Fruit fly (Drosophila melanogaster): ENCODE results near the gene CG8852.

Gene CG8852

DNA sequence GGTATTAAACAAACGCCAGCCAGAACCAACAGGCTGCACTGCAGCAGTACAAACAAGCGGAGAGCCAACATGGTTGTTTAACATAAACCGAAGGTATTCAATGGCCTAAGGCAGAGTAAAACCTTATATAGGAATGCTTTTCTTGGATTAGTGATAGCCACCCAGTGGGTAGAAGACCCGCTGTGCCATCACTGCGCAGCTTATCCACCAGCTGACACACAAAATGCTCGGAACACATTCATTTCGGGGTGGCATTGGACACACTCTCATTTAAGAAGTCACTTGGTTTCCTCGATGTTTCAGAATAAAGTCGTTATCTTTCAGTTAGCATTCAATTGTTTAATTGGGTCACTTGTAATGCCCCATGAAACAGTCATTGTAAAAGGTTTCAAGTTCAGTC lies 14.9 kb upstream of the CG8852 start, which contains the start of gene CG31954:
TSS of gene CG31954 (minus strand) at position 101 of the 400 bp plus-strand sequence.
- TF ChIP-seq fd64A (GFP tag; optimal IDR thresholded peaks at IDR 0.05) (no peak), stwl (tag; optimal IDR thresholded peaks at IDR 0.05) (no peak), lmd (GFP tag; IDR thresholded peaks at IDR 0.05) (no peak), Dad (GFP tag; optimal IDR thresholded peaks at IDR 0.05) (no peak)

DNA sequence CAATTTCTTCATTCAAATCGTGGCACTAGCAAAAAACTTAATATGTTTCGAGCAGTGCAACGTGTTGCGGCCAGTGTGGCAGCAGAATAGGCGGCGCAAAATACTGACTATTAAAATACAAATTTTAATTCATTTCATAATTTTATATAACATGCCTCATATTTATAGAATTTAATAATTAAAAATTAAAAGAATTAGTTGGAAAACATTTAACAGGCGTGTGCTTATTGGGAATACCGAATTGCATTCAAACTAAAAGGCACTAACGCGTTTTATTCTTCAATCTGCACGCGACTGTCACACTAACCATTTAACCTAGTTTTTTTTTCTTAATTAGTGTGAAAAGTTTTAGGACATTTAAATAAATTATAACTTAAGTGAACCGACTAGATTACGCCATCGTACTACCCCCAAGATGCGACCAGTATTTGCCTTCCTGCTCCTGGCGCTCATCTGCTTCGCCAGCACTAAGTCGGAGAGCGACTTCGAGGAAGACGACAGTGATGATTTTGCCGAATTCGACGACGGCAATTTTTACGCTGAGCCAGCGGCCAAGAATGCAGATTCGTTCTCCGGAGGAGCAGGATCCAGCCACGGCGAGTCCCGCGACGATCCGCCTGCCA lies 10.3 kb upstream of the CG8852 start, which contains the start of the genes LeuRS and CG17593:
TSS of gene LeuRS (minus strand) at position 88 of the 623 bp plus-strand sequence.
TSS of gene CG17593 (plus strand) at position 304 of the 623 bp plus-strand sequence.
- no peak for TF ChIP-seq gcm (GFP tag; optimal IDR thresholded peaks at IDR 0.05)
- peak; percentile 70 for TF ChIP-seq gfzf (GFP tag; optimal IDR thresholded peaks at IDR 0.05)
- TF ChIP-seq rib (GFP tag; IDR thresholded peaks at IDR 0.05), result no peak
- no peak for TF ChIP-seq mld (GFP tag; IDR thresholded peaks at IDR 0.05; ENCODE audit: partially characterized antibody)
- TF ChIP-seq onecut (GFP tag; IDR thresholded peaks at IDR 0.05), result no peak
- TF ChIP-seq fd96Cb (tag; optimal IDR thresholded peaks at IDR 0.05), result no peak
- no peak for TF ChIP-seq dan (GFP tag; IDR thresholded peaks at IDR 0.05)
- TF ChIP-seq gsb (GFP tag; IDR thresholded peaks at IDR 0.05), result no peak
- TF ChIP-seq CG17186 (GFP tag; optimal IDR thresholded peaks at IDR 0.05), result peak; percentile 16
- no peak for TF ChIP-seq eve (GFP tag; optimal IDR thresholded peaks at IDR 0.05)
- peak; percentile 24 for TF ChIP-seq BEAF-32 (GFP tag; optimal IDR thresholded peaks at IDR 0.05)
- TF ChIP-seq CG15073 (GFP tag; optimal IDR thresholded peaks at IDR 0.05), result no peak
- no peak for TF ChIP-seq HLH4C (GFP tag; IDR thresholded peaks at IDR 0.05; ENCODE audit: partially characterized antibody)
- TF ChIP-seq CG11695 (GFP tag; IDR thresholded peaks at IDR 0.05), result no peak
- peak; percentile 38 for TF ChIP-seq Spps (tag; optimal IDR thresholded peaks at IDR 0.05)
- peak; percentile 46; the same call in 1 of the 2 replicates for TF ChIP-seq E2f2 (GFP tag; IDR thresholded peaks at IDR 0.05)
- peak; percentile 67 for TF ChIP-seq MESR4 (GFP tag; optimal IDR thresholded peaks at IDR 0.05)
- TF ChIP-seq nmo (GFP tag; optimal IDR thresholded peaks at IDR 0.05), result peak; percentile 50
- peak; percentile 30 for TF ChIP-seq Sin3A (optimal IDR thresholded peaks at IDR 0.05)
- TF ChIP-seq CG10543 (GFP tag; optimal IDR thresholded peaks at IDR 0.05), result no peak
- no peak for TF ChIP-seq ab (GFP tag; optimal IDR thresholded peaks at IDR 0.05)
- TF ChIP-seq bigmax (GFP tag; optimal IDR thresholded peaks at IDR 0.05), result peak; percentile 80
- TF ChIP-seq MBD-R2 (GFP tag; IDR thresholded peaks at IDR 0.05), result peak; percentile 61
- TF ChIP-seq CTCF (GFP tag; optimal IDR thresholded peaks at IDR 0.05), result peak; percentile 13
- TF ChIP-seq CG10267 (tag; optimal IDR thresholded peaks at IDR 0.05), result peak; percentile 60
- TF ChIP-seq Hr3 (GFP tag; optimal IDR thresholded peaks at IDR 0.05), result peak; percentile 74
- no peak for TF ChIP-seq Mes4 (GFP tag; optimal IDR thresholded peaks at IDR 0.05)
- TF ChIP-seq Ets65A (GFP tag), result peak; percentile 70
- peak; percentile 81 for TF ChIP-seq YL-1 (GFP tag; optimal IDR thresholded peaks at IDR 0.05)
- peak; percentile 5 for TF ChIP-seq Elba2 (GFP tag; optimal IDR thresholded peaks at IDR 0.05)
- TF ChIP-seq trem (tag; optimal IDR thresholded peaks at IDR 0.05), result peak; percentile 84
- no peak for TF ChIP-seq pan (optimal IDR thresholded peaks at IDR 0.05)
- no peak for TF ChIP-seq pan (GFP tag; optimal IDR thresholded peaks at IDR 0.05 in 1 of 2, IDR thresholded peaks at IDR 0.05 in 1 of 2)
- TF ChIP-seq CG30403 (GFP tag; optimal IDR thresholded peaks at IDR 0.05), result no peak
- no peak for TF ChIP-seq D19B (GFP tag; optimal IDR thresholded peaks at IDR 0.05)
- TF ChIP-seq crp (GFP tag; optimal IDR thresholded peaks at IDR 0.05), result peak in 1 of 2 experiments; percentile 18
- no peak for TF ChIP-seq jumu (GFP tag; optimal IDR thresholded peaks at IDR 0.05)
- peak; percentile 11 for TF ChIP-seq CG8924 (tag; optimal IDR thresholded peaks at IDR 0.05)
- TF ChIP-seq CG13287 (GFP tag; IDR thresholded peaks at IDR 0.05; ENCODE audit: partially characterized antibody), result peak; percentile 44; the same call in 1 of the 2 replicates
- TF ChIP-seq Fer2 (tag; optimal IDR thresholded peaks at IDR 0.05), result no peak
- TF ChIP-seq Dp (GFP tag; optimal IDR thresholded peaks at IDR 0.05), result peak; percentile 33
- TF ChIP-seq mirr (GFP tag; optimal IDR thresholded peaks at IDR 0.05), result no peak
- no peak for TF ChIP-seq CG9437 (GFP tag; optimal IDR thresholded peaks at IDR 0.05)
- TF ChIP-seq phol (tag; optimal IDR thresholded peaks at IDR 0.05), result peak; percentile 37
- no peak for TF ChIP-seq Bteb2 (GFP tag; optimal IDR thresholded peaks at IDR 0.05)

All from whole organism, embryonic.